Worm (Caenorhabditis elegans): ENCODE results near the gene C53D6.4.

ce11 chrIV:9069703-9070102 is 49.0 kb upstream of the C53D6.4 start, which contains the start of gene nhr-11:
- TF ChIP-seq mab-5 (tag; optimal IDR thresholded peaks at IDR 0.05) = no peak
- no peak for TF ChIP-seq lin-13 (GFP tag; optimal IDR thresholded peaks at IDR 0.05)
